Fruit fly (Drosophila melanogaster): ENCODE measurements around the gene CG6125.

The CG6125 gene

DNA sequence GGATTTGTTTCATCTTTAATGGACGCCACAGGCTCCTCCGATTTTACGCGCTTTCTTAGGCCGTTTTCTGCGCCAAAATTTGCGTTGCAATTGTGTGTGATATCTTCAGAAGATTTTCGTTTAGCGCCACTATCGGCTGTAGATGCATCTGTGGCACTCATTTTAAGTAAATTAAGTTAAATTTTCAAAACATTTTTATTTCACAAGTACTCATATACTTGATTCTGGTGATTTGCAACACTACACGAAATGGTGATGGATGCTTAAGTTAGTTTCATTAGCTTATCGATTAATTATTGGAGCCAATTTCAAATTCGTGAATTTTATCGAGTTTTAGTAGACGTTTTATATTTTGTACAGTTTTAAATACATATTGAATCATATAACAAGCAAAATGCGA is 43.3 kb downstream of the CG6125 start, which contains the start of gene CG6171:
Gene CG6171, minus strand, starts transcription at position 250 of the 400 bp plus-strand sequence.
- TF ChIP-seq CG14711 (tag; optimal IDR thresholded peaks at IDR 0.05), result peak; percentile 38
- TF ChIP-seq bab1 (GFP tag; optimal IDR thresholded peaks at IDR 0.05), result peak; percentile 46
- TF ChIP-seq tj (GFP tag; optimal IDR thresholded peaks at IDR 0.05), result no peak
- TF ChIP-seq CG7101 (tag; optimal IDR thresholded peaks at IDR 0.05), result peak; percentile 44
- TF ChIP-seq cic (GFP tag; optimal IDR thresholded peaks at IDR 0.05), result no peak
- peak; percentile 17 for TF ChIP-seq Crg-1 (GFP tag; optimal IDR thresholded peaks at IDR 0.05)
- peak; percentile 9 for TF ChIP-seq Mnt (GFP tag; optimal IDR thresholded peaks at IDR 0.05)
- no peak for TF ChIP-seq CG11617 (GFP tag; optimal IDR thresholded peaks at IDR 0.05)
- TF ChIP-seq pad (GFP tag; optimal IDR thresholded peaks at IDR 0.05), result no peak
- no peak for TF ChIP-seq kay (GFP tag; ENCODE audit: borderline replicate concordance)
- peak; percentile 41 for TF ChIP-seq CG1620 (GFP tag; optimal IDR thresholded peaks at IDR 0.05)

DNA sequence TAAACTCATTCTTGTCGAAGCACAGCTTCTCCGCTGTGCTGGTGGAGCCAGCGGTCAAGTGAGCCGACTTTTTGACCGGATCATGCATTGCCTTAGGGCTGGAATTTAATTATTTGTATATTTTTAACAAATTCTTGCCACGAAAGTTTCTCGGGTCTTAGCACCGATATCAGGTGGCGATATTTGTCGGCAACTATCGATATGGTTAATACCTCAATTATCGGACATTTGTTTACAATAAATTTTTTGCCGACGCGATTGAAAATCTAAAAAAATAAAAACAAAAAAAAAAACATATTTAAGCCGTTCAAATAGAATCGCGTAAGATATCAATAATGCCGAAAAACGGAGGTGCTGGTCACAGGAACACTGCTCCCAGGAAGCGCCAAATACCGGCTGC is 45.4 kb downstream of the CG6125 start, which contains the start of the genes Cog2 and Trax:
Gene Cog2, minus strand, starts transcription at position 168 of the 400 bp plus-strand sequence.
Gene Trax, plus strand, starts transcription at position 203 of the 400 bp plus-strand sequence.
- TF ChIP-seq bab1 (GFP tag; optimal IDR thresholded peaks at IDR 0.05) (peak; percentile 19), tj (GFP tag; optimal IDR thresholded peaks at IDR 0.05) (peak; percentile 80), kay (GFP tag; ENCODE audit: borderline replicate concordance) (no peak)

DNA sequence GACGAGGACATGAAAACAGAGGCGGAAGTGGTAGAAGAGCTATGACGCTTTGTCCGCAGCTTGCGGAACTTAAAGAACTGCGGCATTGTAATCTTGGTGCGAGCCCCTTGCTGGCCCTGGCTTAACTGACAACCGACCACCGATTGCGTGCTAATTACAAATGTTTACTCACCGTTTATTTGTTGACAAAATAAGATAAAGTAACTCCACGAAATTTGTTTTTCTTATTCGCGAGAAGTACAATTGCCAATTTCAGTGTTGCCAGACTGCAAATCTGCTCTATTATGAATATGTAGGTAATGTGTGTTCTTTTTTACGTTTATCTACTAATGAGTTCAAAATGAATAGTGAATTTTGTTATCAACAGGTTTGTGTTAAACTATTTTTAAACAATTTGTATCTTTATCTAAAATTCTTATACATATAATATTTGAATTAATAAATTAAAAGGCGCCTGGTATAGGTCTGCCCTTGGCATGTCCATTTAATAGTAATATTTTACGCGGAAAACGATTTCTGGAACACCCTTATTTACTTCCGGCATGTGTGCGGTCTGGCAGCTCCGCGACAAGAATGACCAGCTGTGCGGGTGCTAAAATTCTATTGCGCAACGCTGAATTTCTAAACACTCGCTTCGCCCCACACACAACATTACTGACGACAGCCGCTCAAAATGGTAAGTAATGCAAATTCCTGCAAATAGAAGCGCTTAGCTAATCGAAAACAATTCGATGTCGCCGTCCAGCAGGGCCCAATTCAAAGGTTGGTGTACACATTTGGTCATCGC is 50.0 kb downstream of the CG6125 start, which contains the start of the genes Atg4b and Hibch:
Gene Atg4b, minus strand, starts transcription at position 280 of the 787 bp plus-strand sequence.
Gene Hibch, plus strand, starts transcription at position 585 of the 787 bp plus-strand sequence.
- peak; percentile 67 for TF ChIP-seq CG1620 (GFP tag; optimal IDR thresholded peaks at IDR 0.05)
- no peak for TF ChIP-seq Hr96 (GFP tag; optimal IDR thresholded peaks at IDR 0.05)
- TF ChIP-seq CG5204 (GFP tag; optimal IDR thresholded peaks at IDR 0.05), result no peak
- TF ChIP-seq cnc (optimal IDR thresholded peaks at IDR 0.05), result no peak
- TF ChIP-seq CG7101 (tag; optimal IDR thresholded peaks at IDR 0.05), result peak; percentile 88
- TF ChIP-seq CG11617 (GFP tag; optimal IDR thresholded peaks at IDR 0.05), result peak; percentile 86
- TF ChIP-seq pad (GFP tag; optimal IDR thresholded peaks at IDR 0.05), result peak; percentile 79
- TF ChIP-seq Clk (GFP tag; optimal IDR thresholded peaks at IDR 0.05), result peak; percentile 79
- peak; percentile 76 for TF ChIP-seq cic (GFP tag; optimal IDR thresholded peaks at IDR 0.05)
- peak; percentile 77 for TF ChIP-seq CG33017 (tag; optimal IDR thresholded peaks at IDR 0.05)
- peak; percentile 88 for TF ChIP-seq bab1 (GFP tag; optimal IDR thresholded peaks at IDR 0.05)
- peak; percentile 63 for TF ChIP-seq Mnt (GFP tag; optimal IDR thresholded peaks at IDR 0.05)
- TF ChIP-seq Crg-1 (GFP tag; optimal IDR thresholded peaks at IDR 0.05), result peak; percentile 79
- TF ChIP-seq CG14711 (tag; optimal IDR thresholded peaks at IDR 0.05), result peak; percentile 84
- no peak for TF ChIP-seq tj (GFP tag; optimal IDR thresholded peaks at IDR 0.05)
- TF ChIP-seq CG7045 (GFP tag; optimal IDR thresholded peaks at IDR 0.05), result peak; percentile 83
- peak; percentile 67 for TF ChIP-seq ovo (GFP tag; optimal IDR thresholded peaks at IDR 0.05)
- TF ChIP-seq kay (GFP tag; ENCODE audit: borderline replicate concordance), result no peak
- peak; percentile 90 for TF ChIP-seq CG12768 (GFP tag; optimal IDR thresholded peaks at IDR 0.05)
- TF ChIP-seq toe (GFP tag; optimal IDR thresholded peaks at IDR 0.05), result no peak

DNA sequence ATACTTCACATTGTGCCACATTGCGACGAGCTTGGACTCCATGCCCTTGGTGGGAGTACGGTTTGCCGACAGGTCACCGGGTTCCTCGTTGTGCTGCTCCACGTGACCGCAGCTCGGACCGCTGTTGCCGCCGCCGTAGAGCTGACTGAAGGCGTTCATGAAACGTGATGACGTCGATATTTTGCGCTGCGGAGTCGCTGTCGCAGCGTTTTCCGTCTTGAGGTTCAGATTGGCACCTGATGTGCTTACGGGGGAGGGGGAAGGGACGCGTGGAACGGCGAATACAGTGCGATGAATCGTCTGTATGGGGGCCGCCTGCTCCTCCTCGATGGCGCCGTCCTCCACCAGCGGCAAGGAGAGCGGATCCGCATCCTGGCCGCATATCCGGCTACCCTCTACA is 50.7 kb downstream of the CG6125 start:
- TF ChIP-seq CG12768 (GFP tag; optimal IDR thresholded peaks at IDR 0.05) (no peak), Mnt (GFP tag; optimal IDR thresholded peaks at IDR 0.05) (peak; percentile 10), CG33017 (tag; optimal IDR thresholded peaks at IDR 0.05) (no peak), CG1620 (GFP tag; optimal IDR thresholded peaks at IDR 0.05) (no peak), CG7101 (tag; optimal IDR thresholded peaks at IDR 0.05) (no peak), tj (GFP tag; optimal IDR thresholded peaks at IDR 0.05) (peak; percentile 100), CG7045 (GFP tag; optimal IDR thresholded peaks at IDR 0.05) (no peak), Crg-1 (GFP tag; optimal IDR thresholded peaks at IDR 0.05) (no peak), cnc (optimal IDR thresholded peaks at IDR 0.05) (no peak)

DNA sequence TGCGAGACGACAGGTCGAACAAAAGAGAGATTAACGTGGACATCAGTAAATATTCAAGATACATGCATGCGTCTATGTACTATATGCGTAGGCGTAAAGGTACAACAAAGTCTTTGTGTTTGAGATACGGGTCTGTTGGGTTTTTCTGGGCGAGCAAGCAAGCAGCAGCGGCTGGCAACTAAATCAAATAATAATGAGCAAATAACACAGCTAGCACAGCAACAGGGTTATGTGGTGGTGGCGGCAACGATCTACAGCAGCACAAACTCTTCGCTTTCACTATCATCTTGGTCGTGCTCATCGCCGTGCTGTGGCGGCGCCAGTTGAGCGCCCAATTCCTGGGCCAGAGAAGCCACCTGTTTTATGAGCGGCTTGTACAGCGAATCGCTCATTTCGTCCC is 52.9 kb downstream of the CG6125 start:
- TF ChIP-seq tj (GFP tag; optimal IDR thresholded peaks at IDR 0.05), result no peak
- TF ChIP-seq Mnt (GFP tag; optimal IDR thresholded peaks at IDR 0.05), result no peak
- no peak for TF ChIP-seq CG7045 (GFP tag; optimal IDR thresholded peaks at IDR 0.05)
- no peak for TF ChIP-seq CG33017 (tag; optimal IDR thresholded peaks at IDR 0.05)
- TF ChIP-seq CG11617 (GFP tag; optimal IDR thresholded peaks at IDR 0.05), result no peak
- no peak for TF ChIP-seq cic (GFP tag; optimal IDR thresholded peaks at IDR 0.05)
- no peak for TF ChIP-seq cnc (optimal IDR thresholded peaks at IDR 0.05)
- TF ChIP-seq CG7101 (tag; optimal IDR thresholded peaks at IDR 0.05), result no peak
- no peak for TF ChIP-seq kay (GFP tag; ENCODE audit: borderline replicate concordance)
- no peak for TF ChIP-seq bab1 (GFP tag; optimal IDR thresholded peaks at IDR 0.05)
- TF ChIP-seq CG14711 (tag; optimal IDR thresholded peaks at IDR 0.05), result no peak
- no peak for TF ChIP-seq pad (GFP tag; optimal IDR thresholded peaks at IDR 0.05)
- TF ChIP-seq CG12768 (GFP tag; optimal IDR thresholded peaks at IDR 0.05), result no peak
- TF ChIP-seq ovo (GFP tag; optimal IDR thresholded peaks at IDR 0.05), result no peak

Data from whole organism, adult.